Worm (Caenorhabditis elegans) whole organism, young adult: ENCODE measurements around the gene Y105C5A.15.
A peak's percentile ranks its signal among the peaks of the same experiment; 100 is the strongest.

ENCODE experiments used
- C06A6.2 ChIP-seq: fragments of 200-800 bp; sonication (Bioruptor generic); conservative IDR thresholded peaks from 2 replicates; pipeline ENCODE4 v1.3.6; 2022; ENCODE audit warnings: missing genetic modification characterization, missing compliant biosample characterization
- D2030.7 ChIP-seq: fragments of 200-800 bp; sonication (Bioruptor generic); IDR thresholded peaks from 2 replicates; pipeline ENCODE4 v1.3.6; 2022; ENCODE audit warnings: missing genetic modification reagents, missing genetic modification characterization, missing compliant biosample characterization
- F23B12.7 ChIP-seq: sonication (generic microtip); optimal IDR thresholded peaks from 2 replicates; lab custom pipeline; 2017; ENCODE audit warnings: missing genetic modification characterization, mild to moderate bottlenecking, missing compliant biosample characterization, antibody characterized with exemption, moderate library complexity; ENCODE audit not compliant: insufficient read depth
- K12H6.12 ChIP-seq: fragments of 200-800 bp; sonication (Bioruptor generic); optimal IDR thresholded peaks from 2 replicates; lab custom pipeline; 2018; ENCODE audit warnings: mild to moderate bottlenecking, missing genetic modification characterization, missing compliant biosample characterization
- aptf-3 ChIP-seq: fragments of 200-800 bp; sonication (Bioruptor generic); IDR thresholded peaks from 2 replicates; pipeline ENCODE4 v1.3.6; 2022; ENCODE audit warnings: missing genetic modification characterization, missing compliant biosample characterization
- attf-3 ChIP-seq: fragments of 200-800 bp; sonication (Bioruptor generic); conservative IDR thresholded peaks from 2 replicates; pipeline ENCODE4 v1.3.6; 2022; ENCODE audit warnings: missing genetic modification reagents, missing genetic modification characterization, missing compliant biosample characterization
- attf-5 ChIP-seq: fragments of 200-800 bp; sonication (Bioruptor generic); optimal IDR thresholded peaks from 2 replicates; lab custom pipeline; 2018; ENCODE audit warnings: mild to moderate bottlenecking, missing genetic modification characterization, missing compliant biosample characterization
- attf-6 ChIP-seq: fragments of 200-800 bp; sonication (Bioruptor generic); IDR thresholded peaks from 2 replicates; pipeline ENCODE4 v1.3.6; 2022; ENCODE audit warnings: missing genetic modification reagents, missing genetic modification characterization, missing compliant biosample characterization
- bed-1 ChIP-seq: fragments of 200-800 bp; sonication (Bioruptor generic); IDR thresholded peaks from 2 replicates; pipeline ENCODE4 v1.3.6; 2022; ENCODE audit warnings: missing genetic modification reagents, missing genetic modification characterization, missing compliant biosample characterization
- ceh-40 ChIP-seq: fragments of 200-800 bp; sonication (Bioruptor generic); IDR thresholded peaks from 2 replicates; pipeline ENCODE4 v1.3.6; 2022; ENCODE audit warnings: missing genetic modification characterization, missing compliant biosample characterization
- dox-1 ChIP-seq: fragments of 200-800 bp; sonication (Bioruptor generic); IDR thresholded peaks from 2 replicates; pipeline ENCODE4 v1.3.6; 2022; ENCODE audit warnings: missing genetic modification reagents, missing genetic modification characterization, missing compliant biosample characterization
- ekl-4 ChIP-seq: fragments of 200-800 bp; sonication (Bioruptor generic); IDR thresholded peaks from 2 replicates; pipeline ENCODE4 v1.3.6; 2022; ENCODE audit warnings: missing genetic modification reagents, missing genetic modification characterization, missing compliant biosample characterization
- fkh-3 ChIP-seq: sonication (generic microtip); optimal IDR thresholded peaks from 2 replicates; lab custom pipeline; 2016; ENCODE audit warnings: mild to moderate bottlenecking, missing genetic modification characterization, missing compliant biosample characterization
- him-1 ChIP-seq: sonication (generic microtip); optimal IDR thresholded peaks from 2 replicates; lab custom pipeline; 2016; ENCODE audit warnings: missing genotype, missing genetic modification reagents, missing genetic modification characterization, missing compliant biosample characterization
- hmg-1.2 ChIP-seq: fragments of 200-800 bp; sonication (Bioruptor generic); IDR thresholded peaks from 2 replicates; pipeline ENCODE4 v1.3.6; 2022; ENCODE audit warnings: missing genetic modification reagents, missing genetic modification characterization, missing compliant biosample characterization
- hsf-1 ChIP-seq: fragments of 200-800 bp; sonication (Bioruptor generic); IDR thresholded peaks from 2 replicates; pipeline ENCODE4 v1.3.6; 2022; ENCODE audit warnings: missing genetic modification reagents, missing genetic modification characterization, missing compliant biosample characterization
- lag-1 ChIP-seq: fragments of 200-800 bp; sonication (Bioruptor generic); IDR thresholded peaks from 2 replicates; pipeline ENCODE4 v1.3.6; 2022; ENCODE audit warnings: missing genetic modification reagents, missing genetic modification characterization, missing compliant biosample characterization
- lin-35 ChIP-seq, 3 experiments: fragments of 150-350 bp in 2 of 3; sonication (generic microtip) in 1 of 3; optimal IDR thresholded peaks; 2 replicates each; lab custom pipeline; 2014 to 2018; ENCODE audit warnings: missing biosample characterization in 3 of 3, missing genetic modification characterization in 3 of 3, missing genetic modification reagents in 3 of 3
- lin-40 ChIP-seq: sonication (generic microtip); optimal IDR thresholded peaks from 2 replicates; lab custom pipeline; 2016; ENCODE audit warnings: missing genetic modification characterization, mild to moderate bottlenecking, missing compliant biosample characterization, missing genotype, missing genetic modification reagents
- lir-1 ChIP-seq: fragments of 200-800 bp; sonication (Bioruptor generic); conservative IDR thresholded peaks from 2 replicates; pipeline ENCODE4 v1.3.6; 2022; ENCODE audit warnings: missing genetic modification reagents, missing genetic modification characterization, missing compliant biosample characterization
- madf-10 ChIP-seq: sonication (generic microtip); optimal IDR thresholded peaks from 2 replicates; lab custom pipeline; 2016; ENCODE audit warnings: mild to moderate bottlenecking, missing genetic modification characterization, missing compliant biosample characterization
- madf-6 ChIP-seq: fragments of 200-800 bp; sonication (Bioruptor generic); IDR thresholded peaks from 2 replicates; pipeline ENCODE4 v1.3.6; 2022; ENCODE audit warnings: missing genetic modification reagents, missing genetic modification characterization, missing compliant biosample characterization
- madf-8 ChIP-seq: fragments of 200-800 bp; sonication (Bioruptor generic); conservative IDR thresholded peaks from 2 replicates; pipeline ENCODE4 v1.3.6; 2022; ENCODE audit warnings: missing genetic modification reagents, missing genetic modification characterization, missing compliant biosample characterization
- nhr-80 ChIP-seq: sonication (generic microtip); optimal IDR thresholded peaks from 2 replicates; lab custom pipeline; 2016; ENCODE audit warnings: missing genetic modification characterization, missing compliant biosample characterization
- pbrm-1 ChIP-seq: fragments of 200-800 bp; sonication (Bioruptor generic); IDR thresholded peaks from 2 replicates; pipeline ENCODE4 v1.3.6; 2022; ENCODE audit warnings: missing genetic modification reagents, missing genetic modification characterization, missing compliant biosample characterization
- pha-4 ChIP-seq: fragments of 150-350 bp; sonication (generic microtip); optimal IDR thresholded peaks from 2 replicates; lab custom pipeline; 2014; ENCODE audit warnings: missing biosample characterization, missing genetic modification reagents, missing genetic modification characterization
- rcor-1 ChIP-seq: fragments of 200-800 bp; sonication (Bioruptor generic); IDR thresholded peaks from 2 replicates; pipeline ENCODE4 v1.3.6; 2022; ENCODE audit warnings: missing genetic modification reagents, missing genetic modification characterization, missing compliant biosample characterization
- snpc-1.1 ChIP-seq: sonication (generic microtip); optimal IDR thresholded peaks from 2 replicates; lab custom pipeline; 2017; ENCODE audit warnings: missing genetic modification characterization, mild to moderate bottlenecking, missing compliant biosample characterization, antibody characterized with exemption, moderate library complexity, missing genotype, missing genetic modification reagents; ENCODE audit not compliant: insufficient read depth
- snpc-3.4 ChIP-seq: sonication (generic microtip); optimal IDR thresholded peaks from 2 replicates; lab custom pipeline; 2017; ENCODE audit warnings: missing genetic modification characterization, mild to moderate bottlenecking, missing compliant biosample characterization, antibody characterized with exemption, moderate library complexity, missing genotype, missing genetic modification reagents
- snpc-4 ChIP-seq, 5 experiments: fragments of 150-350 bp in 1 of 5; sonication (generic microtip) in 4 of 5; optimal IDR thresholded peaks; 2 replicates each; lab custom pipeline; 2014 to 2018; ENCODE audit warnings: missing genetic modification characterization in 5 of 5, missing biosample characterization in 3 of 5, antibody characterized with exemption in 2 of 5, mild to moderate bottlenecking in 2 of 5, missing compliant biosample characterization in 2 of 5, missing genotype in 2 of 5, moderate library complexity in 2 of 5, missing genetic modification reagents in 1 of 5
- tbp1 ChIP-seq: fragments of 200-800 bp; sonication (Bioruptor generic); optimal IDR thresholded peaks from 2 replicates; lab custom pipeline; 2018; ENCODE audit warnings: mild to moderate bottlenecking, missing genetic modification characterization, missing compliant biosample characterization
- zfh-2 ChIP-seq: fragments of 200-800 bp; sonication (Bioruptor generic); conservative IDR thresholded peaks from 2 replicates; pipeline ENCODE4 v1.3.6; 2022; ENCODE audit warnings: missing genetic modification reagents, missing genetic modification characterization, missing compliant biosample characterization
- ztf-25 ChIP-seq: fragments of 200-800 bp; sonication (Bioruptor generic); IDR thresholded peaks from 2 replicates; pipeline ENCODE4 v1.3.6; 2022; ENCODE audit warnings: missing genetic modification reagents, missing genetic modification characterization, missing compliant biosample characterization
- ztf-6 ChIP-seq: fragments of 200-800 bp; sonication (Bioruptor generic); IDR thresholded peaks from 2 replicates; pipeline ENCODE4 v1.3.6; 2022; ENCODE audit warnings: missing genetic modification reagents, missing genetic modification characterization, missing compliant biosample characterization

Gene Y105C5A.15

ce11 chrIV:15701962-15702361 lies 13.0 kb downstream of the Y105C5A.15 start (continued):
- TF ChIP-seq bed-1 (GFP tag; lab: Robert Waterston, UW) (no peak), attf-5 (no peak), lin-40 (tag; lab: Kevin White, UChicago) (peak; percentile 13), him-1 (tag; lab: Kevin White, UChicago) (no peak), F23B12.7 (tag; lab: Kevin White, UChicago) (peak; percentile 10), zfh-2 (GFP tag; lab: Robert Waterston, UW) (no peak), hsf-1 (GFP tag; lab: Robert Waterston, UW) (no peak), madf-10 (peak; percentile 45), attf-3 (no peak), lag-1 (GFP tag; lab: Robert Waterston, UW) (no peak), C06A6.2 (GFP tag; lab: Robert Waterston, UW) (no peak), pha-4 (tag; lab: Kevin White, UChicago) (no peak), ztf-25 (no peak), ceh-40 (GFP tag; lab: Robert Waterston, UW) (no peak), aptf-3 (GFP tag; lab: Robert Waterston, UW) (no peak), ztf-6 (GFP tag; lab: Robert Waterston, UW) (no peak), ekl-4 (GFP tag; lab: Robert Waterston, UW) (no peak), lir-1 (GFP tag; lab: Robert Waterston, UW) (no peak), madf-8 (no peak), lin-35 (GFP tag; optimal IDR thresholded peaks at IDR 0.05; lab: Kevin White, UChicago) (no peak), fkh-3 (tag; lab: Kevin White, UChicago) (no peak), nhr-80 (tag; lab: Kevin White, UChicago) (peak; percentile 64), K12H6.12 (tag; lab: Kevin White, UChicago) (no peak)
- TF ChIP-seq, all 124 proteins: peak for 7

- TF ChIP-seq hmg-1.2 = peak; percentile 69; the same call in 1 of the 2 replicates
- peak; percentile 30; the same call in 1 of the 2 replicates for TF ChIP-seq rcor-1 (GFP tag; lab: Robert Waterston, UW)
- TF ChIP-seq snpc-4 (GFP tag; optimal IDR thresholded peaks at IDR 0.05; lab: Kevin White, UChicago) = peak; percentile 91
- peak; percentile 85 to 96 (median 90) for TF ChIP-seq snpc-4 (tag; optimal IDR thresholded peaks at IDR 0.05; lab: Kevin White, UChicago)
- peak; percentile 28 for TF ChIP-seq snpc-3.4
- TF ChIP-seq madf-6 (GFP tag; lab: Robert Waterston, UW) = peak; percentile 49; the same call in 1 of the 2 replicates
- TF ChIP-seq hsf-1 (GFP tag; lab: Robert Waterston, UW) = peak; percentile 69
- TF ChIP-seq dox-1 (GFP tag; lab: Robert Waterston, UW) = 0 out of 2 replicates have a peak, but pooled peaks have one; percentile 18
- peak; percentile 64 for TF ChIP-seq pbrm-1 (GFP tag; lab: Robert Waterston, UW)
- TF ChIP-seq tbp1 (GFP tag; lab: Kevin White, UChicago) = peak; percentile 23
- peak; percentile 82 for TF ChIP-seq snpc-1.1 (tag; lab: Kevin White, UChicago)
- peak; percentile 99 for TF ChIP-seq attf-6
- peak; percentile 42 for TF ChIP-seq D2030.7
Observed at ce11 chrIV:15703597-15704203, 14.7 kb downstream of the Y105C5A.15 start.

ce11 chrIV:15709279-15709678 lies 20.3 kb downstream of the Y105C5A.15 start:
- TF ChIP-seq hsf-1 (GFP tag; lab: Robert Waterston, UW) (peak; percentile 95), dox-1 (GFP tag; lab: Robert Waterston, UW) (0 out of 2 replicates have a peak, but pooled peaks have one; percentile 34)
